Fruit fly (Drosophila melanogaster) whole organism, embryonic: ENCODE results near the gene Pvf2.

Experiments used
- ATbp ChIP-seq: fragments of 200-800 bp; sonication (Bioruptor generic); optimal IDR thresholded peaks from 2 replicates; lab custom pipeline; 2017; ENCODE audit warnings: missing biosample characterization, mild to moderate bottlenecking, missing genetic modification characterization, missing genetic modification reagents
- Atf3 ChIP-seq: fragments of 200-800 bp; sonication (Bioruptor generic); optimal IDR thresholded peaks from 3 replicates; lab custom pipeline; 2016; ENCODE audit warnings: missing biosample characterization, missing genetic modification characterization
- Awh ChIP-seq: fragments of 200-800 bp; sonication (Bioruptor generic); IDR thresholded peaks from 2 replicates; pipeline ENCODE4, ENCODE4 v1.3.6; 2022; ENCODE audit warnings: missing biosample characterization, missing genetic modification characterization
- CG10267 ChIP-seq: fragments of 200-800 bp; sonication (Bioruptor generic); optimal IDR thresholded peaks from 2 replicates; lab custom pipeline; 2018; ENCODE audit warnings: missing biosample characterization, mild to moderate bottlenecking, missing genetic modification characterization, moderate library complexity
- CG11085 ChIP-seq: fragments of 200-800 bp; sonication (Bioruptor generic); IDR thresholded peaks from 2 replicates; pipeline ENCODE4 v1.3.6; 2022; ENCODE audit warnings: missing biosample characterization, missing genetic modification characterization
- CG11398 ChIP-seq: fragments of 200-800 bp; sonication (Bioruptor generic); optimal IDR thresholded peaks from 2 replicates; lab custom pipeline; 2016; ENCODE audit warnings: missing biosample characterization, missing genetic modification characterization
- CG13424 ChIP-seq: fragments of 200-800 bp; sonication (Bioruptor generic); optimal IDR thresholded peaks from 2 replicates; lab custom pipeline; 2019; ENCODE audit warnings: missing biosample characterization, mild to moderate bottlenecking, missing genetic modification characterization, moderate library complexity
- CG14050 ChIP-seq: fragments of 200-800 bp; sonication (Bioruptor generic); IDR thresholded peaks from 3 replicates; pipeline ENCODE4 v1.3.6; 2022; ENCODE audit warnings: missing biosample characterization, missing genetic modification characterization
- CG1647 ChIP-seq: fragments of 200-800 bp; sonication (Bioruptor generic); optimal IDR thresholded peaks from 3 replicates; lab custom pipeline; 2016; ENCODE audit warnings: missing biosample characterization, missing genetic modification characterization
- CG16813 ChIP-seq: fragments of 200-800 bp; sonication (Bioruptor generic); IDR thresholded peaks from 3 replicates; pipeline ENCODE4 v1.3.6; 2022; ENCODE audit warnings: missing biosample characterization, missing genetic modification characterization; ENCODE audit not compliant: partially characterized antibody
- CG17328 ChIP-seq: fragments of 200-800 bp; sonication (Bioruptor generic); IDR thresholded peaks from 2 replicates; pipeline ENCODE4 v1.3.6; 2022; ENCODE audit warnings: missing biosample characterization, missing genetic modification characterization
- CG17385 ChIP-seq: fragments of 200-800 bp; sonication (Bioruptor generic); optimal IDR thresholded peaks from 3 replicates; lab custom pipeline; 2018; ENCODE audit warnings: missing biosample characterization, mild to moderate bottlenecking, missing genetic modification characterization
- CG17829 ChIP-seq: fragments of 200-800 bp; optimal IDR thresholded peaks from 2 replicates; lab custom pipeline; 2019; ENCODE audit warnings: missing biosample characterization, mild to moderate bottlenecking, missing genetic modification characterization, moderate library complexity
- CG18011 ChIP-seq: fragments of 200-800 bp; sonication (Bioruptor generic); optimal IDR thresholded peaks from 2 replicates; lab custom pipeline; 2017; ENCODE audit warnings: missing biosample characterization, missing genetic modification characterization, mild to moderate bottlenecking, moderate library complexity, missing genotype
- CG18476 ChIP-seq: fragments of 200-800 bp; sonication (Bioruptor generic); optimal IDR thresholded peaks from 2 replicates; lab custom pipeline; 2016; ENCODE audit warnings: missing biosample characterization, mild to moderate bottlenecking, missing genetic modification characterization
- CG30403 ChIP-seq: fragments of 200-800 bp; sonication (Bioruptor generic); optimal IDR thresholded peaks from 3 replicates; lab custom pipeline; 2016; ENCODE audit warnings: missing biosample characterization, missing genetic modification characterization
- CG32532 ChIP-seq: fragments of 200-800 bp; sonication (Bioruptor generic); IDR thresholded peaks from 2 replicates; pipeline ENCODE4 v1.3.6; 2022; ENCODE audit warnings: missing biosample characterization, missing genetic modification characterization
- CG3281 ChIP-seq: fragments of 200-800 bp; sonication (Bioruptor generic); optimal IDR thresholded peaks from 3 replicates; lab custom pipeline; 2017; ENCODE audit warnings: missing biosample characterization, mild to moderate bottlenecking, missing genetic modification characterization
- CG34422 ChIP-seq: fragments of 200-800 bp; sonication (Bioruptor generic); IDR thresholded peaks from 3 replicates; pipeline ENCODE4 v1.3.6; 2022; ENCODE audit warnings: missing biosample characterization, missing genetic modification characterization
- CG4404 ChIP-seq: fragments of 200-800 bp; sonication (Bioruptor generic); IDR thresholded peaks from 2 replicates; pipeline ENCODE4 v1.3.6; 2022; ENCODE audit warnings: missing biosample characterization, missing genetic modification characterization
- CG4424 ChIP-seq: fragments of 200-800 bp; sonication (Bioruptor generic); optimal IDR thresholded peaks from 3 replicates; lab custom pipeline; 2016; ENCODE audit warnings: missing biosample characterization, missing genetic modification characterization
- CG6689 ChIP-seq: fragments of 200-800 bp; sonication (Bioruptor generic); IDR thresholded peaks from 2 replicates; pipeline ENCODE4 v1.3.6; 2022; ENCODE audit warnings: missing biosample characterization, missing genetic modification characterization
- CG9817 ChIP-seq: fragments of 200-800 bp; sonication (Bioruptor generic); optimal IDR thresholded peaks from 2 replicates; lab custom pipeline; 2018; ENCODE audit warnings: missing biosample characterization, mild to moderate bottlenecking, missing genetic modification characterization, moderate library complexity
- Doc2 ChIP-seq: fragments of 200-800 bp; sonication (Bioruptor generic); IDR thresholded peaks from 2 replicates; pipeline ENCODE4 v1.3.6; 2022; ENCODE audit warnings: missing biosample characterization, missing genetic modification characterization
- E2f2 ChIP-seq: fragments of 200-800 bp; sonication (Bioruptor generic); IDR thresholded peaks from 2 replicates; pipeline ENCODE4 v1.3.6; 2022; ENCODE audit warnings: missing biosample characterization, missing genetic modification characterization
- Fer2 ChIP-seq: fragments of 200-800 bp; sonication (Bioruptor generic); optimal IDR thresholded peaks from 2 replicates; lab custom pipeline; 2018; ENCODE audit warnings: missing biosample characterization, mild to moderate bottlenecking, missing genetic modification characterization, moderate library complexity
- H2.0 ChIP-seq: fragments of 200-800 bp; sonication (Bioruptor generic); IDR thresholded peaks from 2 replicates; pipeline ENCODE4 v1.3.6; 2022; ENCODE audit warnings: missing biosample characterization, missing genetic modification characterization
- HLH3B ChIP-seq: fragments of 200-800 bp; sonication (Bioruptor generic); IDR thresholded peaks from 2 replicates; pipeline ENCODE4 v1.3.6; 2022; ENCODE audit warnings: missing biosample characterization, missing genetic modification characterization
- Kr ChIP-seq: fragments of 200-800 bp; sonication (Bioruptor generic); optimal IDR thresholded peaks from 2 replicates; lab custom pipeline; 2017; ENCODE audit warnings: missing biosample characterization, mild to moderate bottlenecking, missing genetic modification characterization
- Oaz ChIP-seq: fragments of 200-800 bp; sonication (Bioruptor generic); IDR thresholded peaks from 2 replicates; pipeline ENCODE4 v1.3.6; 2022; ENCODE audit warnings: missing biosample characterization, missing genetic modification characterization
- Usf ChIP-seq: fragments of 200-800 bp; sonication (Bioruptor generic); optimal IDR thresholded peaks from 2 replicates; lab custom pipeline; 2017; ENCODE audit warnings: missing genotype, missing biosample characterization, missing genetic modification characterization
- YL-1 ChIP-seq: fragments of 200-800 bp; sonication (Bioruptor generic); optimal IDR thresholded peaks from 3 replicates; lab custom pipeline; 2017; ENCODE audit warnings: missing biosample characterization, mild to moderate bottlenecking, missing genetic modification characterization
- ac ChIP-seq: fragments of 200-800 bp; sonication (Bioruptor generic); optimal IDR thresholded peaks from 3 replicates; lab custom pipeline; 2017; ENCODE audit warnings: missing biosample characterization, mild to moderate bottlenecking, missing genetic modification characterization
- cad ChIP-seq: fragments of >200 bp; optimal IDR thresholded peaks from 2 replicates; lab custom pipeline; 2017; ENCODE audit warnings: missing biosample characterization, missing genetic modification characterization
- dmrt11E ChIP-seq: fragments of 200-800 bp; sonication (Bioruptor generic); optimal IDR thresholded peaks from 3 replicates; lab custom pipeline; 2018; ENCODE audit warnings: missing biosample characterization, mild to moderate bottlenecking, missing genetic modification characterization, moderate library complexity
- dysf ChIP-seq: fragments of 200-800 bp; sonication (Bioruptor generic); IDR thresholded peaks from 3 replicates; pipeline ENCODE4 v1.3.6; 2022; ENCODE audit warnings: missing biosample characterization, missing genetic modification characterization
- ems ChIP-seq: fragments of 200-800 bp; sonication (Bioruptor generic); optimal IDR thresholded peaks from 3 replicates; lab custom pipeline; 2016; ENCODE audit warnings: missing biosample characterization, missing genetic modification characterization
- grn ChIP-seq: fragments of 200-800 bp; sonication (Bioruptor generic); optimal IDR thresholded peaks from 3 replicates; lab custom pipeline; 2017; ENCODE audit warnings: missing biosample characterization, missing genetic modification characterization
- hkb ChIP-seq, 2 experiments: fragments of 200-800 bp in 1 of 2; fragments of >200 bp in 1 of 2; sonication (Bioruptor generic) in 1 of 2; IDR thresholded peaks in 1 of 2; optimal IDR thresholded peaks in 1 of 2; 2 replicates each; pipeline versions ENCODE4 v1.3.6 to Lab custom; 2017 to 2022; ENCODE audit warnings: missing biosample characterization in 1 of 2, missing genetic modification characterization in 1 of 2
- kni ChIP-seq: fragments of 200-800 bp; sonication (Bioruptor generic); optimal IDR thresholded peaks from 3 replicates; lab custom pipeline; 2017; ENCODE audit warnings: mild to moderate bottlenecking, missing biosample characterization, missing genetic modification reagents, missing genetic modification characterization
- lola ChIP-seq, 3 experiments: fragments of >200 bp in 2 of 3; fragments of 200-800 bp in 1 of 3; sonication (Bioruptor generic) in 1 of 3; optimal IDR thresholded peaks; 2 replicates each; lab custom pipeline; 2017 to 2019; ENCODE audit warnings: missing biosample characterization in 3 of 3, missing genetic modification characterization in 3 of 3, mild to moderate bottlenecking in 1 of 3, moderate library complexity in 1 of 3
- mirr ChIP-seq: fragments of 200-800 bp; sonication (Bioruptor generic); optimal IDR thresholded peaks from 3 replicates; lab custom pipeline; 2018; ENCODE audit warnings: missing biosample characterization, mild to moderate bottlenecking, missing genetic modification characterization
- otp ChIP-seq: fragments of 200-800 bp; sonication (Bioruptor generic); IDR thresholded peaks from 3 replicates; pipeline ENCODE4, ENCODE4 v1.3.6; 2022; ENCODE audit warnings: missing biosample characterization, missing genetic modification characterization
- psq ChIP-seq: fragments of 200-800 bp; sonication (Bioruptor generic); optimal IDR thresholded peaks from 2 replicates; lab custom pipeline; 2017; ENCODE audit warnings: missing biosample characterization, missing genetic modification characterization
- repo ChIP-seq: fragments of 200-800 bp; sonication (Bioruptor generic); optimal IDR thresholded peaks from 2 replicates; lab custom pipeline; 2016; ENCODE audit warnings: missing biosample characterization, missing genetic modification characterization
- shn ChIP-seq: fragments of 200-800 bp; sonication (Bioruptor generic); optimal IDR thresholded peaks from 3 replicates; lab custom pipeline; 2016; ENCODE audit warnings: missing biosample characterization, missing genetic modification characterization
- sisA ChIP-seq: fragments of 200-800 bp; sonication (Bioruptor generic); IDR thresholded peaks from 2 replicates; pipeline ENCODE4 v1.3.6; 2022; ENCODE audit warnings: missing biosample characterization, missing genetic modification characterization
- sna ChIP-seq: fragments of 200-800 bp; sonication (Bioruptor generic); IDR thresholded peaks from 2 replicates; pipeline ENCODE4 v1.3.6; 2022; ENCODE audit warnings: missing biosample characterization, missing genetic modification characterization; ENCODE audit not compliant: partially characterized antibody
- wek ChIP-seq: fragments of 200-800 bp; sonication (Bioruptor generic); optimal IDR thresholded peaks from 3 replicates; lab custom pipeline; 2018; ENCODE audit warnings: missing biosample characterization, mild to moderate bottlenecking, missing genetic modification characterization, moderate library complexity
- wor ChIP-seq: fragments of 200-800 bp; sonication (Bioruptor generic); IDR thresholded peaks from 2 replicates; pipeline ENCODE4 v1.3.6; 2022; ENCODE audit warnings: missing biosample characterization, missing genetic modification characterization
- zen2 ChIP-seq: fragments of 200-800 bp; sonication (Bioruptor generic); IDR thresholded peaks from 3 replicates; pipeline ENCODE4 v1.3.6; 2022; ENCODE audit warnings: missing biosample characterization, missing genetic modification characterization; ENCODE audit not compliant: partially characterized antibody

The Pvf2 gene

dm6 chr2L:7123695-7124094 lies 39.3 kb upstream of the Pvf2 start (continued):
- peak; percentile 69 for TF ChIP-seq shn (GFP tag; lab: Kevin White, UChicago)
- TF ChIP-seq CG6689 (GFP tag; lab: Robert Waterston, UW), result peak; percentile 83
- TF ChIP-seq Awh (GFP tag; lab: Robert Waterston, UW), result peak; percentile 72
- TF ChIP-seq CG30403 (GFP tag; lab: Kevin White, UChicago), result peak; percentile 79
- TF ChIP-seq Fer2 (tag; lab: Kevin White, UChicago), result no peak
- TF ChIP-seq CG18011 (GFP tag; lab: Kevin White, UChicago), result no peak
- TF ChIP-seq CG11398, result peak; percentile 79
- TF ChIP-seq Usf, result peak; percentile 50
- TF ChIP-seq wor (GFP tag; lab: Robert Waterston, UW), result peak; percentile 74
- peak; percentile 74 for TF ChIP-seq CG13424
- TF ChIP-seq sna (GFP tag; lab: Robert Waterston, UW), result no peak
- peak; percentile 61 for TF ChIP-seq CG17385
- peak; percentile 4 for TF ChIP-seq CG9817 (tag; lab: Kevin White, UChicago)
- no peak for TF ChIP-seq CG16813 (GFP tag; lab: Robert Waterston, UW)
- no peak for TF ChIP-seq CG3281
- TF ChIP-seq HLH3B (GFP tag; lab: Robert Waterston, UW), result peak; percentile 71
- TF ChIP-seq CG11085 (GFP tag; lab: Robert Waterston, UW), result no peak
- TF ChIP-seq otp (GFP tag; lab: Robert Waterston, UW), result peak; percentile 89
- peak; percentile 40 for TF ChIP-seq ac (GFP tag; lab: Kevin White, UChicago)
- peak; percentile 86 for TF ChIP-seq CG17328
- TF ChIP-seq repo (GFP tag; lab: Kevin White, UChicago), result peak; percentile 85
- peak; percentile 62 for TF ChIP-seq H2.0
- TF ChIP-seq sisA (GFP tag; lab: Robert Waterston, UW), result peak; percentile 67; the same call in 1 of the 2 replicates
- TF ChIP-seq psq (GFP tag; lab: Kevin White, UChicago), result peak; percentile 59
- no peak for TF ChIP-seq CG32532 (GFP tag; lab: Robert Waterston, UW)
- TF ChIP-seq CG18476 (GFP tag; lab: Kevin White, UChicago), result peak; percentile 71
- peak in 1 of 3 experiments; percentile 89 for TF ChIP-seq lola (GFP tag; optimal IDR thresholded peaks at IDR 0.05; lab: Kevin White, UChicago)
- peak; percentile 68 for TF ChIP-seq ems (GFP tag; lab: Kevin White, UChicago)
- peak; percentile 88 for TF ChIP-seq CG4424
- peak; percentile 86 for TF ChIP-seq CG10267 (tag; lab: Kevin White, UChicago)
- TF ChIP-seq YL-1 (GFP tag; lab: Kevin White, UChicago), result no peak
- TF ChIP-seq cad, result no peak
- TF ChIP-seq CG17829, result peak; percentile 90
- TF ChIP-seq CG4404 (GFP tag; lab: Robert Waterston, UW), result peak; percentile 56; the same call in 1 of the 2 replicates
- TF ChIP-seq dmrt11E (tag; lab: Kevin White, UChicago), result peak; percentile 96
- TF ChIP-seq E2f2 (GFP tag; lab: Robert Waterston, UW), result peak; percentile 37; the same call in 1 of the 2 replicates
- TF ChIP-seq dysf (GFP tag; lab: Robert Waterston, UW), result peak; percentile 72; the same call in 2 of the 3 replicates
- peak; percentile 52 for TF ChIP-seq Kr (GFP tag; lab: Kevin White, UChicago)
- no peak for TF ChIP-seq grn
- peak; percentile 76 for TF ChIP-seq CG1647 (GFP tag; lab: Kevin White, UChicago)
- TF ChIP-seq CG34422 (GFP tag; lab: Robert Waterston, UW), result peak; percentile 82; the same call in 2 of the 3 replicates
- TF ChIP-seq ATbp, result peak; percentile 68
- peak; percentile 36 for TF ChIP-seq wek (GFP tag; lab: Kevin White, UChicago)
- no peak for TF ChIP-seq mirr (GFP tag; lab: Kevin White, UChicago)
- TF ChIP-seq Doc2 (GFP tag; lab: Robert Waterston, UW), result no peak
- TF ChIP-seq zen2 (GFP tag; lab: Robert Waterston, UW), result no peak
- no peak for TF ChIP-seq hkb (optimal IDR thresholded peaks at IDR 0.05; lab: Kevin White, UChicago)
- peak; percentile 74 for TF ChIP-seq hkb (GFP tag; IDR thresholded peaks at IDR 0.05; lab: Robert Waterston, UW)
- peak; percentile 61 for TF ChIP-seq Atf3 (GFP tag; lab: Kevin White, UChicago)
- no peak for TF ChIP-seq Oaz (GFP tag; lab: Robert Waterston, UW)
- no peak for TF ChIP-seq kni (GFP tag; lab: Kevin White, UChicago)
- TF ChIP-seq CG14050 (GFP tag; lab: Robert Waterston, UW), result peak; percentile 63
